Worm (Caenorhabditis elegans): Measurements from ENCODE around the gene F26G5.1.

F26G5.1 gene

DNA sequence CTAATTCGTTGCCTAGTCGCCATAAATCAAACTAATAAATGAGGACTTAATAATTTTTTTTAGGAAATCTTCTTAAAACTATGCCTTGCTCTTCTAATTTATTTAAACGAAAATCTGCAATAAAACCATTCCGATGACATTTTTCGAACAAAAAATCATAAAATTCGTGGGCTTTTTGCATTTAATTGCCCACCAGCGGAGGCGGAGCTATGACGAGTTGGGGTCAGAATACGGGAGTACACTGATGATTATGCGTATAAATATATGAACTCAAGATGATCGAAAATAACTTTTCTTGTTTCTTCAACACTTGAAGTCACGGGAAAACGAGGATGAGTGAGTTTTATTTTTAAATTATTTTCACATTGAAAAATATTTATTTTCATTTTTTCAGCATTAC is 40.9 kb upstream of the F26G5.1 start, which contains the start of gene catp-2 (continued):
- TF ChIP-seq pat-9 (tag; optimal IDR thresholded peaks at IDR 0.05): no peak

DNA sequence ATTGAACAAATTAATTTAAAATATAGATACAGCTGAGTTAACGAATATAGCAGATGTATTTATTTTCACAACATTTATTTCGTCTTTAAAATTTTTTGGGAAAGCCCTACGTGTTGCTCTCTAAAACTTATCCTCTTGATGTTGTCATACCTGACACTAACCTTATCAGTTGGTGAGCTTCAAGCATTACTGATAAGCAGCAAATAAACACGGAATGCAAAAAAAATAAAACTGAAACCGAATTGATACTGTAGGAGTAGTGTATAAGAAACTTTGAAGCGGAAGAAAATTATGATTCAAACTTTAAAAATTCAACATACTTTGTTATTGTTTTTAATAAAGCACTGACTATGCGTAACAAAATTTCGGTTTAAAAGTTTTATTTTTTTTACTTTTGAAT is 40.2 kb upstream of the F26G5.1 start:
- no peak for TF ChIP-seq sdc-2 (tag; optimal IDR thresholded peaks at IDR 0.05)

DNA sequence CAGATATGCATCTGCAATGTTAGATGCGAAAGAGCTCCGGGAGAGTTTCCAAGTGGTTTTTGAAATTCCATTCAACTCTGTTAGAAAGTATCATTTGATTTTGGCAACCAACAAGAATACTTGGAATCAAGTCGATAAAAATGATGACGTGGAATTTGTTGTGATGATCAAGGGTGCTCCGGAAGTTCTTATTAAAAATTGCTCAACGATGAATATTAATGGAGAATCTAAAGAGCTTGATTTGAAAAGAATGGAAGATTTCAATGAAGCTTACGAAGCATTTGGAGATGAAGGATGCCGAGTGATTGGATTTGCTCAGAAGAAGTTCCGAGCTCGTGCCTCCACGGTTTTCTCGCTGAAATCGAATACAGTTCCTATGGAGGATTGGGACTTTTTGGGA is 37.9 kb upstream of the F26G5.1 start:
- TF ChIP-seq ztf-16 (tag; optimal IDR thresholded peaks at IDR 0.05) (no peak), syd-9 (tag; optimal IDR thresholded peaks at IDR 0.05) (no peak), nhr-11 (tag; optimal IDR thresholded peaks at IDR 0.05) (no peak), ahr-1 (tag; optimal IDR thresholded peaks at IDR 0.05) (no peak), nhr-232 (tag; optimal IDR thresholded peaks at IDR 0.05) (no peak), pqm-1 (tag; optimal IDR thresholded peaks at IDR 0.05) (no peak), gmeb-2 (tag; optimal IDR thresholded peaks at IDR 0.05) (no peak), lin-11 (tag; optimal IDR thresholded peaks at IDR 0.05) (no peak)

DNA sequence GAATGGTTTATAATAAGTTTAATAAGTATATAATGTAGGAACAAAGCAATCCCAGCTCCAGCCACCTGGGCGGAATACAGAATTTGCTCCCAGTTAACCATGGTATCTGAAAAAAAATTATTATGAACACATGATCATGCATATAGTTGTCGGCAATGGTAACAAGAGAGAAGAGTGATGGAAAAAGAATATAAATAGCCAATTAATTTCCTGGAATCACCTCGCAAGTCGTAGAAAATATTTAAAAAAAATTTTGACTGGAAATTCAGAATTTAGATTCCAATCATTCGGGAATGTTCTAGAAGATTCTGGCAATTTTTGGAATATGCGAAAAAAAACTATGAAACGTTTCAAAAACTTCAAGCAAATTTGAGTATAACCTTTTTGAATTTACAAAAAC is 31.1 kb upstream of the F26G5.1 start, which contains the start of gene str-211:
Gene str-211, minus strand, starts transcription at position 101 of the 400 bp plus-strand sequence.
- TF ChIP-seq ceh-9 (tag; optimal IDR thresholded peaks at IDR 0.05) (no peak), rnt-1 (tag; optimal IDR thresholded peaks at IDR 0.05) (no peak), unc-42 (tag; optimal IDR thresholded peaks at IDR 0.05) (no peak), ref-2 (tag; optimal IDR thresholded peaks at IDR 0.05) (no peak), hlh-30 (tag; optimal IDR thresholded peaks at IDR 0.05; ENCODE audit: insufficient read depth) (no peak), dmd-4 (tag; optimal IDR thresholded peaks at IDR 0.05; ENCODE audit: borderline replicate concordance) (no peak), ceh-34 (tag; optimal IDR thresholded peaks at IDR 0.05) (no peak), sdc-2 (tag; optimal IDR thresholded peaks at IDR 0.05) (no peak), lin-11 (tag; optimal IDR thresholded peaks at IDR 0.05) (no peak), hlh-8 (tag; optimal IDR thresholded peaks at IDR 0.05) (no peak), elt-2 (tag; optimal IDR thresholded peaks at IDR 0.05) (no peak)

DNA sequence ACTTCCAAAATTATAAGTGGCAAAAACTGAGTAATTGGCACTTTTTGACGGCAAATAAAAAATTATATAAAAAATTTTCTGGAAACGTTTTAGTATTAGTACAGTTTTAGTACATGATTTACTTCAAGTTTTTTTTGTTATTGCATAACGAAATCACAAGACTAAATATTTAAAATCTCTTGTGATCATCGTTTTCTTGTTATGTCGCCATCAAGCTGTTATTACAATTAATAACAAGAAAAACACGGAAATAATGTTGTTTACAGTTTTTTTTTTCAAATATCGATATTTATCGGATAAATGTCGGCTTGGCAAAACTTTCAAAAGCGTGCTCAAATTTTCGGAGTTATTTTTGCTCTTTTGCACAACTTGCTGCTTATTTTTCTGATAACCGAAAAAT is 26.6 kb upstream of the F26G5.1 start, which contains the start of gene str-209:
Gene str-209, plus strand, starts transcription at position 301 of the 400 bp plus-strand sequence.
- TF ChIP-seq ceh-30 (tag; optimal IDR thresholded peaks at IDR 0.05) (no peak), ceh-31 (tag; optimal IDR thresholded peaks at IDR 0.05) (no peak), ceh-48 (tag; optimal IDR thresholded peaks at IDR 0.05) (no peak), pax-1 (tag; optimal IDR thresholded peaks at IDR 0.05) (no peak)

DNA sequence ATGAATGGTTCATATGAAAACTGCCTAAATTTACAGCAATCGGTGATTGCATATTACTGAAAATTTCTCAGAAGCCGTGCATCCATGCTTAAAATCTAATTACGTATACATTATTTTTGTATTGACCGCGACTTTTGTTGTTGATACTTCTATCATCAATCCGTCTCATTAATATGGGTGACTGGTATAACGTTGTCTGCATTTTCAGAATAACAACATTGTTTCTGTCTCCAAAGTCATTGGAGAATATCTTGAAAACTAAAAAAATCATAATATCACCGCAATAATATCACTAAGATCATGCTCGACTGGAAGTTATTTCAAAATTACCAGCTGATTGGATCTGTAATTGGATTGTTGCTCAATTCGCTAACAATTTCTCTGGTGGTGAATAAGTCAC is 23.8 kb upstream of the F26G5.1 start, which contains the start of gene str-207:
Gene str-207, plus strand, starts transcription at position 301 of the 400 bp plus-strand sequence.
- TF ChIP-seq F13H6.1 (tag; optimal IDR thresholded peaks at IDR 0.05): no peak
- no peak for TF ChIP-seq hlh-30 (tag; optimal IDR thresholded peaks at IDR 0.05; ENCODE audit: insufficient read depth)
- no peak for TF ChIP-seq ceh-48 (tag; optimal IDR thresholded peaks at IDR 0.05)
- TF ChIP-seq pat-9 (tag; optimal IDR thresholded peaks at IDR 0.05): no peak
- TF ChIP-seq lim-6 (tag; optimal IDR thresholded peaks at IDR 0.05): no peak
- no peak for TF ChIP-seq ceh-14 (tag; optimal IDR thresholded peaks at IDR 0.05)
- no peak for TF ChIP-seq K02D7.2 (tag; optimal IDR thresholded peaks at IDR 0.05)
- no peak for TF ChIP-seq pros-1 (tag; optimal IDR thresholded peaks at IDR 0.05)
- no peak for TF ChIP-seq sox-2 (GFP tag; IDR thresholded peaks at IDR 0.05)
- no peak for TF ChIP-seq zip-5 (tag; optimal IDR thresholded peaks at IDR 0.05)
- TF ChIP-seq lin-11 (tag; optimal IDR thresholded peaks at IDR 0.05): no peak

DNA sequence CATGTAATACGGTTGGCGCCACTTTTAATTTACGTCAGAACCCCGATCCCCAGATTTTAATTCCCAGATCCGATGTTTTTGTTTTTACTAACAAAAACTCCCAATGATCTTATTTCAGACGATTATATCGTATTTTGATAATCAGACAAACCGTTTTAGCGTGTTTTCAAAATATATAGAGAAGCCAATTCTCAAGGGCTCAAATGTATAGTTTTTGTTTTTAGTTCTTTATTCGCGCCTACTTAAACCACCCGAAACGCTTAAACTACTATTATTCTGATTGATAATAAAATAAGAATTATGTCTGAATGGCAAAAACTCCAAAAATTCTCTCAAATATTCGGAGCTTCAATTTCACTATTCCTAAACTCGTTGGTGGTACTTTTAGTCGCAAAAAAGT is 18.7 kb upstream of the F26G5.1 start, which contains the start of gene str-208:
Gene str-208, plus strand, starts transcription at position 301 of the 400 bp plus-strand sequence.
- no peak for TF ChIP-seq fkh-10 (GFP tag; optimal IDR thresholded peaks at IDR 0.05)

Measured in whole organism, late embryonic.